Fruit fly (Drosophila melanogaster): ENCODE data around the gene CG12355.

The CG12355 gene

DNA sequence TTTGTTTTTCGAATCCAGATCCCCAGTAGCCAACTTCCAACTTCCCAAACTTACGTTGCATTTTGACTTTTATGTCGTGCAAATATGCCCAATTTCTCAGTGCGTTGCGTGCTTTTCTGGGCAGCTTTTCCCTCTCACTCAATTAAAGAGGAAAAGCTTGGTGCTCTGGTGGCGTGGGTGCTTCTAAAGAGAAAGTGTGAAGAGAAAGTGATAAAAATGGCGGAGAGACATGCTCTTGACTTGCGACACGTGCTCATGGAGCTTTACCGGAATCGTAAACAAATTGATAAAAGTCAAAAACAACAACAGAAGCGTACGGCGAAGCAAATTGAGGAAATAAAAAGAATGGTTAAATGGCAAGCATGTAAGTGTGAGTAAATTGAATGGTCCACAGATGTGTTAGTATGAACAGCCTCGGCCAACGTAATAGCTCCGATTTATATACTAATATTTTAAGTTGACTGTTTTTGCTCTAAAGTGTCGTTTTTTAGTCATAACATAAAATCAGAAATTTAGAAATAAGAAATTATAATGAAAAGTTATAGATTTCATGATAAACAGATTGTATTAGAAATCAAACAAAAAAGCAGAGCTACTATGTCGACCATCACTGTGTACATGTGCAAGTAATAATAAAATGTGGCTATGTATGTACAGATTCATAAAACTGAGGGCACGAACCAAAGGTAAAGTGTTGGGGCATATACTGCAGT lies 1.3 kb downstream of the CG12355 start:
- TF ChIP-seq EcR (GFP tag; optimal IDR thresholded peaks at IDR 0.05): no peak
- TF ChIP-seq Snoo (tag; optimal IDR thresholded peaks at IDR 0.05): no peak
- TF ChIP-seq fd96Ca (GFP tag; IDR thresholded peaks at IDR 0.05): no peak
- TF ChIP-seq CG13204 (GFP tag; optimal IDR thresholded peaks at IDR 0.05): no peak
- no peak for TF ChIP-seq CG4496 (GFP tag; IDR thresholded peaks at IDR 0.05)
- no peak for TF ChIP-seq rn (GFP tag; IDR thresholded peaks at IDR 0.05)
- TF ChIP-seq CG8301 (tag; optimal IDR thresholded peaks at IDR 0.05): no peak
- no peak for TF ChIP-seq CG15710 (tag; optimal IDR thresholded peaks at IDR 0.05)
- no peak for TF ChIP-seq D1 (tag; optimal IDR thresholded peaks at IDR 0.05)
- TF ChIP-seq Ets98B (GFP tag; IDR thresholded peaks at IDR 0.05): no peak
- no peak for TF ChIP-seq CG14655 (GFP tag; optimal IDR thresholded peaks at IDR 0.05)
- TF ChIP-seq CG8159 (tag; optimal IDR thresholded peaks at IDR 0.05): no peak
- no peak for TF ChIP-seq Pif1A (GFP tag; optimal IDR thresholded peaks at IDR 0.05)
- TF ChIP-seq CG32121 (GFP tag; IDR thresholded peaks at IDR 0.05): no peak

DNA sequence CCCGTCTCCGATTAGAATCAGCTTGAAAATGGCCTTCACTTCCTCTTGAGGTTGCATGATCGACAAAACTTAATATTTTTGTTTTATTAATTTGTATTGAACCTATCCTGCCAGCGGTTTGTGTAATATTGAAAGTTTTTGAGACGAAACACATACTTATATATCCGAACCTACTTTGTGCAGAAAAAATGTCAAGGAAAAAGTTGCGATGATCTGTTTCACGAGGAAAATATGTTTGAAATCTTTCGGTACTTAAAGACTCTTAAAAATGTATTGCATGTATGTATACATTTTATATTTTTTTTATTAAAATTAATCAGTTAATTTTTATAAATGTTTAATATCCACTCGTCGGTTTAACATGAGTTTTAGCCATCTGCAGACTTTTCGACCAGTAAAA lies 10.0 kb downstream of the CG12355 start, which contains the start of gene Ran-like:
Gene Ran-like, minus strand, starts transcription at position 101 of the 400 bp plus-strand sequence.
- TF ChIP-seq CG8301 (tag; optimal IDR thresholded peaks at IDR 0.05): no peak
- no peak for TF ChIP-seq D1 (tag; optimal IDR thresholded peaks at IDR 0.05)
- no peak for TF ChIP-seq CG12605 (GFP tag; IDR thresholded peaks at IDR 0.05)
- TF ChIP-seq CG15710 (tag; optimal IDR thresholded peaks at IDR 0.05): no peak
- no peak for TF ChIP-seq CG13204 (GFP tag; optimal IDR thresholded peaks at IDR 0.05)
- no peak for TF ChIP-seq CG9948 (tag; optimal IDR thresholded peaks at IDR 0.05)
- no peak for TF ChIP-seq gl (tag; optimal IDR thresholded peaks at IDR 0.05)
- TF ChIP-seq EcR (GFP tag; optimal IDR thresholded peaks at IDR 0.05): no peak
- no peak for TF ChIP-seq CG4496 (GFP tag; IDR thresholded peaks at IDR 0.05)
- TF ChIP-seq CG32121 (GFP tag; IDR thresholded peaks at IDR 0.05): no peak
- no peak for TF ChIP-seq CG10348 (GFP tag; IDR thresholded peaks at IDR 0.05)
- TF ChIP-seq Pif1A (GFP tag; optimal IDR thresholded peaks at IDR 0.05): no peak

DNA sequence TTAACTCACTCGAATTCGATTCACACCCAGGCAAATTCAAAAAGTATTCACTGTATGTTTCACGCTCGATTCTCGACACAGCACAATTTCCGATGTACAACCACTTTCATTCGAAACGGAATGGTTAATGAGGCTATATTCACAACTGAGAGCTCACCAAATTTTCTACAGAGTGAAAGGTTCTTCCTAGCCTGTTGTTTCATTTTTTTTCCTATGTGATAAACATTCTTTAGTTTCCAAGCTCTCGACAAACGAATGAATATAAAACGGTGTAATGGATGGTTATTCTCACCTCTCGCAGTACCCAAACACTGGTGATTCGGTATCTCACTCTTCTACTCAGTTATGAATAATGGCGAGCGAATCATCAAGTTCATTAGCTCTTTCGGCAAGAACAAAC lies 21.3 kb downstream of the CG12355 start, which contains the start of gene cocoon:
Gene cocoon, minus strand, starts transcription at position 101 of the 400 bp plus-strand sequence.
- no peak for TF ChIP-seq gl (tag; optimal IDR thresholded peaks at IDR 0.05)
